Worm (Caenorhabditis elegans) whole organism, L1 larva: ENCODE results near the gene M153.3.

Source experiments
- C16A3.4 ChIP-seq: fragments of 150-350 bp; optimal IDR thresholded peaks from 2 replicates; lab custom pipeline; 2014; ENCODE audit warnings: missing biosample characterization, missing genetic modification characterization
- F16B12.6 ChIP-seq: fragments of 150-350 bp; optimal IDR thresholded peaks from 2 replicates; lab custom pipeline; 2014; ENCODE audit warnings: missing biosample characterization, missing genetic modification characterization
- Y116A8C.19 ChIP-seq: sonication (generic microtip); optimal IDR thresholded peaks from 2 replicates; lab custom pipeline; 2016; ENCODE audit warnings: missing compliant biosample characterization, missing genetic modification characterization, borderline replicate concordance
- alr-1 ChIP-seq: fragments of 200-800 bp; sonication (Bioruptor generic); optimal IDR thresholded peaks from 2 replicates; lab custom pipeline; 2018; ENCODE audit warnings: borderline replicate concordance, mild to moderate bottlenecking, missing genetic modification characterization, missing compliant biosample characterization
- ama-1 ChIP-seq: fragments of 150-350 bp; optimal IDR thresholded peaks from 2 replicates; lab custom pipeline; 2014
- blmp-1 ChIP-seq: fragments of 150-350 bp; optimal IDR thresholded peaks from 2 replicates; lab custom pipeline; 2014; ENCODE audit warnings: missing biosample characterization, missing genetic modification characterization
- ceh-63 ChIP-seq: fragments of 200-800 bp; sonication (Bioruptor generic); optimal IDR thresholded peaks from 2 replicates; lab custom pipeline; 2018; ENCODE audit warnings: mild to moderate bottlenecking, missing genetic modification characterization, missing compliant biosample characterization
- ceh-8 ChIP-seq: fragments of 200-800 bp; sonication (Bioruptor generic); optimal IDR thresholded peaks from 2 replicates; lab custom pipeline; 2018; ENCODE audit warnings: mild to moderate bottlenecking, missing genetic modification characterization, moderate library complexity, missing compliant biosample characterization
- ceh-82 ChIP-seq, 3 experiments: fragments of 150-350 bp in 1 of 3; sonication (generic microtip) in 2 of 3; optimal IDR thresholded peaks; 2 replicates each; lab custom pipeline; 2014 to 2017; ENCODE audit warnings: missing biosample characterization in 3 of 3, missing genetic modification characterization in 3 of 3
- ceh-90 ChIP-seq: sonication (generic microtip); optimal IDR thresholded peaks from 2 replicates; lab custom pipeline; 2016; ENCODE audit warnings: missing genetic modification characterization, missing compliant biosample characterization
- dsc-1 ChIP-seq: sonication (generic microtip); optimal IDR thresholded peaks from 2 replicates; lab custom pipeline; 2016; ENCODE audit warnings: mild to moderate bottlenecking, missing genetic modification characterization, missing compliant biosample characterization
- egl-13 ChIP-seq: sonication (generic microtip); optimal IDR thresholded peaks from 2 replicates; lab custom pipeline; 2016; ENCODE audit warnings: missing genotype, missing genetic modification reagents, missing genetic modification characterization, missing compliant biosample characterization
- ets-5 ChIP-seq: fragments of 200-800 bp; sonication (Bioruptor generic); IDR thresholded peaks from 2 replicates; pipeline ENCODE4 v1.3.6; 2022; ENCODE audit warnings: missing genetic modification characterization, missing compliant biosample characterization
- fkh-10 ChIP-seq: sonication (generic microtip); optimal IDR thresholded peaks from 2 replicates; lab custom pipeline; 2017; ENCODE audit warnings: missing biosample characterization, missing genetic modification reagents, missing genetic modification characterization
- fkh-4 ChIP-seq: sonication (generic microtip); optimal IDR thresholded peaks from 2 replicates; lab custom pipeline; 2016; ENCODE audit warnings: missing compliant biosample characterization, missing genetic modification characterization, borderline replicate concordance
- fos-1 ChIP-seq: fragments of 150-350 bp; optimal IDR thresholded peaks from 2 replicates; lab custom pipeline; 2014; ENCODE audit warnings: missing biosample characterization, missing genetic modification characterization
- grh-1 ChIP-seq: fragments of 200-800 bp; sonication (Bioruptor generic); IDR thresholded peaks from 2 replicates; pipeline ENCODE4 v1.3.6; 2022; ENCODE audit warnings: missing genetic modification reagents, missing genetic modification characterization, missing compliant biosample characterization
- irx-1 ChIP-seq: sonication (generic microtip); optimal IDR thresholded peaks from 2 replicates; lab custom pipeline; 2016; ENCODE audit warnings: missing genetic modification characterization, missing compliant biosample characterization
- isw-1 ChIP-seq: fragments of 200-800 bp; sonication (Bioruptor generic); IDR thresholded peaks from 2 replicates; pipeline ENCODE4 v1.3.6; 2022; ENCODE audit warnings: missing genetic modification characterization, missing compliant biosample characterization
- jun-1 ChIP-seq: fragments of 150-350 bp; optimal IDR thresholded peaks from 2 replicates; lab custom pipeline; 2014; ENCODE audit warnings: missing biosample characterization, missing genetic modification reagents, missing genetic modification characterization
- lin-13 ChIP-seq: fragments of 150-350 bp; optimal IDR thresholded peaks from 2 replicates; lab custom pipeline; 2014; ENCODE audit warnings: missing biosample characterization, missing genetic modification reagents, missing genetic modification characterization
- lin-14 ChIP-seq: fragments of 200-800 bp; sonication (Bioruptor generic); optimal IDR thresholded peaks from 2 replicates; lab custom pipeline; 2018; ENCODE audit warnings: mild to moderate bottlenecking, missing genetic modification characterization, moderate library complexity, missing compliant biosample characterization
- lin-35 ChIP-seq, 2 experiments: fragments of 150-350 bp; optimal IDR thresholded peaks; 2 replicates each; lab custom pipeline; 2014; ENCODE audit warnings: missing biosample characterization in 2 of 2, missing genetic modification characterization in 2 of 2, missing genetic modification reagents in 2 of 2
- lin-39 ChIP-seq: fragments of 150-350 bp; optimal IDR thresholded peaks from 2 replicates; lab custom pipeline; 2014; ENCODE audit warnings: missing biosample characterization, missing genetic modification reagents, missing genetic modification characterization
- lir-3 ChIP-seq: sonication (generic microtip); optimal IDR thresholded peaks from 2 replicates; lab custom pipeline; 2016; ENCODE audit warnings: mild to moderate bottlenecking, missing genetic modification characterization, moderate library complexity, missing compliant biosample characterization; ENCODE audit not compliant: poor library complexity
- mab-9 ChIP-seq: fragments of 200-800 bp; sonication (Bioruptor generic); IDR thresholded peaks from 2 replicates; pipeline ENCODE4 v1.3.6; 2022; ENCODE audit warnings: missing genetic modification reagents, missing genetic modification characterization, missing compliant biosample characterization
- mdl-1 ChIP-seq, 2 experiments: fragments of 150-350 bp; optimal IDR thresholded peaks; 2 replicates each; lab custom pipeline; 2014 to 2017; ENCODE audit warnings: missing biosample characterization in 2 of 2, missing genetic modification characterization in 2 of 2, inconsistent platforms in 1 of 2
- mef-2 ChIP-seq: fragments of 150-350 bp; optimal IDR thresholded peaks from 2 replicates; lab custom pipeline; 2014; ENCODE audit warnings: missing biosample characterization, missing genetic modification characterization
- mep-1 ChIP-seq: fragments of 150-350 bp; optimal IDR thresholded peaks from 2 replicates; lab custom pipeline; 2014; ENCODE audit warnings: missing biosample characterization, missing genetic modification characterization
- nhr-11 ChIP-seq: fragments of 150-350 bp; optimal IDR thresholded peaks from 2 replicates; lab custom pipeline; 2014; ENCODE audit warnings: missing biosample characterization, missing genetic modification characterization
- nhr-20 ChIP-seq: sonication (generic microtip); optimal IDR thresholded peaks from 2 replicates; lab custom pipeline; 2016; ENCODE audit warnings: mild to moderate bottlenecking, missing genetic modification characterization, missing compliant biosample characterization
- nhr-28 ChIP-seq: fragments of 150-350 bp; optimal IDR thresholded peaks from 2 replicates; lab custom pipeline; 2014; ENCODE audit warnings: missing biosample characterization, missing genetic modification characterization
- nhr-47 ChIP-seq: sonication (generic microtip); optimal IDR thresholded peaks from 2 replicates; lab custom pipeline; 2016; ENCODE audit warnings: mild to moderate bottlenecking, missing genetic modification characterization, moderate library complexity, missing compliant biosample characterization
- nhr-76 ChIP-seq: sonication (generic microtip); optimal IDR thresholded peaks from 2 replicates; lab custom pipeline; 2017; ENCODE audit warnings: missing biosample characterization, missing genetic modification characterization
- nhr-77 ChIP-seq: fragments of 150-350 bp; optimal IDR thresholded peaks from 2 replicates; lab custom pipeline; 2014; ENCODE audit warnings: missing biosample characterization, missing genetic modification characterization
- nhr-90 ChIP-seq: sonication (generic microtip); optimal IDR thresholded peaks from 2 replicates; lab custom pipeline; 2016; ENCODE audit warnings: mild to moderate bottlenecking, missing genetic modification characterization, missing compliant biosample characterization; ENCODE audit not compliant: poor library complexity
- pag-3 ChIP-seq: sonication (generic microtip); optimal IDR thresholded peaks from 2 replicates; lab custom pipeline; 2017; ENCODE audit warnings: missing genetic modification characterization, mild to moderate bottlenecking, missing compliant biosample characterization, antibody characterized with exemption, borderline replicate concordance; ENCODE audit not compliant: insufficient read depth
- skn-1 ChIP-seq: fragments of 150-350 bp; optimal IDR thresholded peaks from 2 replicates; lab custom pipeline; 2014; ENCODE audit warnings: missing biosample characterization, missing genetic modification characterization
- sox-4 ChIP-seq: sonication (generic microtip); optimal IDR thresholded peaks from 2 replicates; lab custom pipeline; 2016; ENCODE audit warnings: missing genetic modification characterization, missing compliant biosample characterization
- sptf-1 ChIP-seq: fragments of 150-350 bp; optimal IDR thresholded peaks from 2 replicates; lab custom pipeline; 2014; ENCODE audit warnings: missing biosample characterization, missing genetic modification characterization
- swsn-7 ChIP-seq: sonication (generic microtip); optimal IDR thresholded peaks from 2 replicates; lab custom pipeline; 2016; ENCODE audit warnings: missing genetic modification characterization, missing compliant biosample characterization
- tbx-2 ChIP-seq: sonication (generic microtip); optimal IDR thresholded peaks from 2 replicates; lab custom pipeline; 2016; ENCODE audit warnings: missing genetic modification characterization, missing compliant biosample characterization
- unc-130 ChIP-seq: fragments of 150-350 bp; optimal IDR thresholded peaks from 2 replicates; lab custom pipeline; 2017; ENCODE audit warnings: missing biosample characterization, missing genetic modification characterization, inconsistent platforms
- unc-86 ChIP-seq: sonication (generic microtip); optimal IDR thresholded peaks from 2 replicates; lab custom pipeline; 2016; ENCODE audit warnings: missing genetic modification characterization, missing compliant biosample characterization
- unc-98 ChIP-seq: fragments of 200-800 bp; sonication (Bioruptor generic); IDR thresholded peaks from 2 replicates; pipeline ENCODE4 v1.3.6; 2022; ENCODE audit warnings: missing genetic modification characterization, missing compliant biosample characterization

The M153.3 gene

ce11 chrX:12103712-12104111 lies 39.0 kb upstream of the M153.3 start, which contains the start of gene W03G11.3:
TSS of gene W03G11.3 (minus strand) at chrX:12103812.
- TF ChIP-seq ets-5 (GFP tag; lab: Robert Waterston, UW): no peak
- no peak for TF ChIP-seq fkh-10 (GFP tag; lab: Kevin White, UChicago)
- TF ChIP-seq mep-1 (tag; lab: Kevin White, UChicago): no peak
- no peak for TF ChIP-seq C16A3.4 (tag; lab: Kevin White, UChicago)
- no peak for TF ChIP-seq blmp-1 (tag; lab: Kevin White, UChicago)
- no peak for TF ChIP-seq nhr-90 (tag; lab: Kevin White, UChicago)
- TF ChIP-seq unc-130 (tag; lab: Kevin White, UChicago): no peak
- no peak for TF ChIP-seq pag-3 (tag; lab: Kevin White, UChicago)
- no peak for TF ChIP-seq grh-1
- no peak for TF ChIP-seq lin-39 (tag; lab: Kevin White, UChicago)
- no peak for TF ChIP-seq nhr-76
- TF ChIP-seq nhr-77 (tag; lab: Kevin White, UChicago): no peak
- no peak for TF ChIP-seq fkh-4 (tag; lab: Kevin White, UChicago)
- no peak for TF ChIP-seq mab-9 (GFP tag; lab: Robert Waterston, UW)
- TF ChIP-seq nhr-28 (tag; lab: Kevin White, UChicago): no peak
- TF ChIP-seq nhr-20: no peak
- no peak for TF ChIP-seq dsc-1
- TF ChIP-seq fos-1 (tag; lab: Kevin White, UChicago): no peak
- no peak for TF ChIP-seq lir-3 (tag; lab: Kevin White, UChicago)

- TF ChIP-seq fkh-4 (tag; lab: Kevin White, UChicago): no peak
- peak; percentile 7 for TF ChIP-seq pag-3 (tag; lab: Kevin White, UChicago)
- TF ChIP-seq, all 84 proteins: peak for 1
Measured at ce11 chrX:12104630-12105029, 38.0 kb upstream of the M153.3 start, which contains the start of gene col-181. TSS of gene col-181 (plus strand) at chrX:12104930.

- TF ChIP-seq ceh-63 (GFP tag; lab: Kevin White, UChicago) (no peak), sox-4 (no peak), unc-98 (GFP tag; lab: Robert Waterston, UW) (no peak), nhr-20 (no peak), nhr-77 (tag; lab: Kevin White, UChicago) (no peak), irx-1 (tag; lab: Kevin White, UChicago) (no peak), egl-13 (tag; lab: Kevin White, UChicago) (no peak), mef-2 (tag; lab: Kevin White, UChicago) (no peak), Y116A8C.19 (no peak), lir-3 (tag; lab: Kevin White, UChicago) (no peak), ceh-8 (no peak), tbx-2 (no peak), nhr-47 (tag; lab: Kevin White, UChicago) (no peak), lin-13 (no peak), nhr-90 (tag; lab: Kevin White, UChicago) (no peak), swsn-7 (tag; lab: Kevin White, UChicago) (no peak), lin-39 (tag; lab: Kevin White, UChicago) (no peak)
Measured at ce11 chrX:12105458-12105857, 37.2 kb upstream of the M153.3 start.

ce11 chrX:12106004-12106403 lies 36.7 kb upstream of the M153.3 start:
- TF ChIP-seq nhr-76 (no peak), jun-1 (tag; lab: Kevin White, UChicago) (peak; percentile 75), F16B12.6 (tag; lab: Kevin White, UChicago) (no peak), ama-1 (lab: Kevin White, UChicago) (no peak), alr-1 (tag; lab: Kevin White, UChicago) (no peak), ceh-82 (tag; optimal IDR thresholded peaks at IDR 0.05; lab: Kevin White, UChicago) (peak; percentile 74 to 80 (median 78)), unc-86 (peak; percentile 79), isw-1 (GFP tag; lab: Robert Waterston, UW) (peak; percentile 33), tbx-2 (peak; percentile 79), grh-1 (peak; percentile 37; the same call in 1 of the 2 replicates), sptf-1 (tag; lab: Kevin White, UChicago) (no peak), mdl-1 (tag; optimal IDR thresholded peaks at IDR 0.05; lab: Kevin White, UChicago) (peak in 1 of 2 experiments; percentile 59), nhr-77 (tag; lab: Kevin White, UChicago) (peak; percentile 58), mep-1 (tag; lab: Kevin White, UChicago) (peak; percentile 65), C16A3.4 (tag; lab: Kevin White, UChicago) (peak; percentile 58), nhr-11 (tag; lab: Kevin White, UChicago) (no peak), mab-9 (GFP tag; lab: Robert Waterston, UW) (peak; percentile 52), skn-1 (tag; lab: Kevin White, UChicago) (no peak), lin-35 (GFP tag; optimal IDR thresholded peaks at IDR 0.05; lab: Kevin White, UChicago) (peak in 1 of 2 experiments; percentile 42), nhr-28 (tag; lab: Kevin White, UChicago) (no peak), fkh-4 (tag; lab: Kevin White, UChicago) (no peak), lin-13 (peak; percentile 19), lin-14 (GFP tag; lab: Kevin White, UChicago) (peak; percentile 87), ceh-90 (no peak), ceh-8 (peak; percentile 79)
